Worm (Caenorhabditis elegans) whole organism, midembryonic: ENCODE results near the gene gst-33.

Experiments
- flt-1 ChIP-seq: fragments of 200-800 bp; sonication (Bioruptor generic); IDR thresholded peaks from 2 replicates; pipeline ENCODE4 v1.3.6; 2022; ENCODE audit warnings: missing genetic modification characterization, missing compliant biosample characterization
- tab-1 ChIP-seq: fragments of 200-800 bp; sonication (Bioruptor generic); IDR thresholded peaks from 2 replicates; pipeline ENCODE4 v1.3.6; 2022; ENCODE audit warnings: missing genetic modification characterization, missing compliant biosample characterization

DNA sequence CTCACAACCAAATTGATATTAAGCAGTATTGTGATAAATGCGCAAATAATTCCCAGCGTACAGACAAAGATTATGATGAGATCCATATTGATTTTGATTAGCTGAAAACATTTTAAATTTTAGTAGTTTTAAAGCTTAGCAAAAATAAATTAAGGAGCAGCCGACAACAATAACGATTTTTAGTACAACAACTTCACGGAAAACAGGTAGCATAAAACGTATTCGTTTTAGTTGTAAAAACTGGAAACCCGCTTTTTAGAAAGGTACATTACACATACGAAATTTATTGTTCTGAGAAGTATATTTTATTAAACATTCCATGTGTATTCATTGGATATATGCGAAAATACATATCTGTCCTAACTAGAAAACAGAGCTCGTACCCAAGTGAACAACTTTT, 22.1 kb upstream of the gst-33 start, which contains the start of gene srbc-36:
- TF ChIP-seq flt-1 (GFP tag; lab: Robert Waterston, UW) (no peak), tab-1 (GFP tag; lab: Robert Waterston, UW) (no peak)
